Fruit fly (Drosophila melanogaster): ENCODE data around the gene Anp.

Gene Anp

dm6 chr3R:30195606-30196049 is 14.1 kb upstream of the Anp start (continued):
- TF ChIP-seq Meics (GFP tag; optimal IDR thresholded peaks at IDR 0.05): peak; percentile 62
- TF ChIP-seq CG43689 (GFP tag; IDR thresholded peaks at IDR 0.05): no peak
- no peak for TF ChIP-seq CG7745 (tag; optimal IDR thresholded peaks at IDR 0.05)
- no peak for TF ChIP-seq Sox102F (GFP tag; optimal IDR thresholded peaks at IDR 0.05)
- peak; percentile 45; the same call in 1 of the 3 replicates for TF ChIP-seq H15 (GFP tag; IDR thresholded peaks at IDR 0.05)
- TF ChIP-seq Abd-B (GFP tag; optimal IDR thresholded peaks at IDR 0.05): no peak
- no peak for TF ChIP-seq twi (tag; optimal IDR thresholded peaks at IDR 0.05)
- TF ChIP-seq Rfx (GFP tag; IDR thresholded peaks at IDR 0.05): peak; percentile 88
- no peak for TF ChIP-seq CG8089 (GFP tag; optimal IDR thresholded peaks at IDR 0.05)
- TF ChIP-seq CG1602 (GFP tag; optimal IDR thresholded peaks at IDR 0.05): no peak
- TF ChIP-seq B-H2 (GFP tag; optimal IDR thresholded peaks at IDR 0.05): peak; percentile 42
- TF ChIP-seq Hey (tag; optimal IDR thresholded peaks at IDR 0.05): peak; percentile 99
- TF ChIP-seq Mrtf (GFP tag; IDR thresholded peaks at IDR 0.05): 0 out of 3 replicates have a peak, but pooled peaks have one; percentile 58
- peak; percentile 36; the same call in 1 of the 2 replicates for TF ChIP-seq CG10366 (GFP tag; IDR thresholded peaks at IDR 0.05)
- TF ChIP-seq CG13287 (GFP tag; IDR thresholded peaks at IDR 0.05; ENCODE audit: partially characterized antibody): peak; percentile 54; the same call in 1 of the 2 replicates
- no peak for TF ChIP-seq gsb (GFP tag; IDR thresholded peaks at IDR 0.05)
- TF ChIP-seq B-H1 (GFP tag; IDR thresholded peaks at IDR 0.05): peak; percentile 40; the same call in 1 of the 3 replicates
- TF ChIP-seq Oli (tag; optimal IDR thresholded peaks at IDR 0.05): no peak
- no peak for TF ChIP-seq CG7271 (tag; optimal IDR thresholded peaks at IDR 0.05)
- peak; percentile 2 for TF ChIP-seq dmrt99B (tag; optimal IDR thresholded peaks at IDR 0.05)
- TF ChIP-seq Fer1 (GFP tag; optimal IDR thresholded peaks at IDR 0.05): peak; percentile 71
- peak; percentile 47 for TF ChIP-seq fu2 (GFP tag; optimal IDR thresholded peaks at IDR 0.05)
- no peak for TF ChIP-seq crp (GFP tag; optimal IDR thresholded peaks at IDR 0.05)
- TF ChIP-seq CG6854 (GFP tag; optimal IDR thresholded peaks at IDR 0.05): peak; percentile 25
- TF ChIP-seq CG1529 (GFP tag; optimal IDR thresholded peaks at IDR 0.05): no peak
- peak in 1 of 2 experiments; percentile 44 for TF ChIP-seq Pdp1 (GFP tag; optimal IDR thresholded peaks at IDR 0.05)
- no peak for TF ChIP-seq nom (GFP tag; optimal IDR thresholded peaks at IDR 0.05)
- TF ChIP-seq toy (GFP tag; IDR thresholded peaks at IDR 0.05): 0 out of 2 replicates have a peak, but pooled peaks have one; percentile 27
- TF ChIP-seq CG3838 (GFP tag; optimal IDR thresholded peaks at IDR 0.05): no peak
- TF ChIP-seq MBD-R2 (GFP tag; IDR thresholded peaks at IDR 0.05): peak; percentile 66
- TF ChIP-seq Dll (GFP tag; IDR thresholded peaks at IDR 0.05; ENCODE audit: partially characterized antibody): no peak
- peak; percentile 55 for TF ChIP-seq grau (tag; optimal IDR thresholded peaks at IDR 0.05)
- no peak for TF ChIP-seq CG15696 (tag; optimal IDR thresholded peaks at IDR 0.05)
- no peak for TF ChIP-seq sisA (GFP tag; IDR thresholded peaks at IDR 0.05)
- no peak for TF ChIP-seq Poxn (GFP tag; IDR thresholded peaks at IDR 0.05)
- peak; percentile 71 for TF ChIP-seq CG16779 (GFP tag; IDR thresholded peaks at IDR 0.05)
- peak; percentile 37; the same call in 1 of the 2 replicates for TF ChIP-seq wdn (GFP tag; IDR thresholded peaks at IDR 0.05)
- TF ChIP-seq CG6175 (GFP tag; IDR thresholded peaks at IDR 0.05): no peak
- no peak for TF ChIP-seq CG42726 (GFP tag; IDR thresholded peaks at IDR 0.05; ENCODE audit: partially characterized antibody)
- TF ChIP-seq Neu2 (GFP tag; optimal IDR thresholded peaks at IDR 0.05; ENCODE audit: borderline replicate concordance): no peak
- TF ChIP-seq pho (GFP tag; optimal IDR thresholded peaks at IDR 0.05): peak; percentile 48
- no peak for TF ChIP-seq so (GFP tag; IDR thresholded peaks at IDR 0.05)
- TF ChIP-seq dati (GFP tag; IDR thresholded peaks at IDR 0.05): no peak
- TF ChIP-seq lola (GFP tag; optimal IDR thresholded peaks at IDR 0.05): no peak
- no peak for TF ChIP-seq CG30020 (tag; optimal IDR thresholded peaks at IDR 0.05)
- no peak for TF ChIP-seq maf-S (GFP tag; optimal IDR thresholded peaks at IDR 0.05)
- TF ChIP-seq CG2678 (tag; optimal IDR thresholded peaks at IDR 0.05): peak; percentile 59
- TF ChIP-seq cg (GFP tag; optimal IDR thresholded peaks at IDR 0.05): no peak
- TF ChIP-seq slou (GFP tag; optimal IDR thresholded peaks at IDR 0.05): no peak
- TF ChIP-seq Awh (GFP tag; IDR thresholded peaks at IDR 0.05): 0 out of 2 replicates have a peak, but pooled peaks have one; percentile 5
